Worm (Caenorhabditis elegans): Measurements from ENCODE around the gene Y57G11C.22.
"Not testable (repeated sequence)": the region's sequence is repeated elsewhere in the genome, so short reads cannot be mapped to it uniquely, and the experiment has no call there.

- not testable (repeated sequence) for TF ChIP-seq tab-1 (GFP tag; IDR thresholded peaks at IDR 0.05); med-1 (GFP tag; optimal IDR thresholded peaks at IDR 0.05; ENCODE audit: insufficient read depth); flt-1 (GFP tag; IDR thresholded peaks at IDR 0.05); cog-1 (tag; optimal IDR thresholded peaks at IDR 0.05); ztf-29 (GFP tag; IDR thresholded peaks at IDR 0.05); ztf-23 (GFP tag; IDR thresholded peaks at IDR 0.05); klf-2 (GFP tag; conservative IDR thresholded peaks at IDR 0.05)
Measured at ce11 chrIV:14843062-14843461, 6.1 kb downstream of the Y57G11C.22 start, which contains the start of gene Y57G11C.20.

Measured in whole organism, midembryonic.